Worm (Caenorhabditis elegans): ENCODE measurements around the gene fbxa-208.

ce11 chrIII:1223319-1224093, 33.1 kb upstream of the fbxa-208 start:
- TF ChIP-seq fos-1 (tag; optimal IDR thresholded peaks at IDR 0.05) (peak; percentile 68), lin-39 (tag; optimal IDR thresholded peaks at IDR 0.05) (no peak), nhr-11 (tag; optimal IDR thresholded peaks at IDR 0.05) (no peak), snpc-4 (tag; optimal IDR thresholded peaks at IDR 0.05) (no peak), zag-1 (tag; optimal IDR thresholded peaks at IDR 0.05) (no peak), unc-62 (GFP tag; optimal IDR thresholded peaks at IDR 0.05) (no peak), ztf-11 (tag; optimal IDR thresholded peaks at IDR 0.05) (no peak), lsy-2 (tag; optimal IDR thresholded peaks at IDR 0.05) (no peak), ZK546.5 (tag; optimal IDR thresholded peaks at IDR 0.05) (no peak), elt-3 (tag; optimal IDR thresholded peaks at IDR 0.05) (no peak), blmp-1 (tag; optimal IDR thresholded peaks at IDR 0.05; ENCODE audit: insufficient read depth) (no peak), lin-13 (GFP tag; optimal IDR thresholded peaks at IDR 0.05) (peak; percentile 36), nhr-25 (tag; optimal IDR thresholded peaks at IDR 0.05) (no peak)
